Fruit fly (Drosophila melanogaster): ENCODE data around the gene CG9522.

- TF ChIP-seq psq (optimal IDR thresholded peaks at IDR 0.05) (no peak), Myc (optimal IDR thresholded peaks at IDR 0.05) (no peak), Sin3A (optimal IDR thresholded peaks at IDR 0.05) (no peak)
Measured at dm6 chrX:14839047-14839446, 9.6 kb downstream of the CG9522 start, which contains the start of the genes CG32590 and Flo2.

All from Kc167 (cell line).